Worm (Caenorhabditis elegans) whole organism, young adult: ENCODE measurements around the gene dmd-7.

ENCODE experiments used
- B0035.1 ChIP-seq: sonication (generic microtip); optimal IDR thresholded peaks from 2 replicates; lab custom pipeline; 2016; ENCODE audit warnings: missing genetic modification characterization, mild to moderate bottlenecking, missing compliant biosample characterization, missing genotype, missing genetic modification reagents
- B0336.3 ChIP-seq: fragments of 200-800 bp; sonication (Bioruptor generic); IDR thresholded peaks from 2 replicates; pipeline ENCODE4 v1.3.6; 2022; ENCODE audit warnings: missing genetic modification characterization, missing compliant biosample characterization
- C06A6.2 ChIP-seq: fragments of 200-800 bp; sonication (Bioruptor generic); conservative IDR thresholded peaks from 2 replicates; pipeline ENCODE4 v1.3.6; 2022; ENCODE audit warnings: missing genetic modification characterization, missing compliant biosample characterization
- F10E7.11 ChIP-seq: sonication (generic microtip); optimal IDR thresholded peaks from 2 replicates; lab custom pipeline; 2017; ENCODE audit warnings: mild to moderate bottlenecking, missing genetic modification characterization, moderate library complexity, missing compliant biosample characterization
- F22D6.2 ChIP-seq: sonication (generic microtip); optimal IDR thresholded peaks from 2 replicates; lab custom pipeline; 2016; ENCODE audit warnings: mild to moderate bottlenecking, missing genetic modification characterization, missing compliant biosample characterization
- K11D2.4 ChIP-seq: fragments of 200-800 bp; sonication (Bioruptor generic); IDR thresholded peaks from 2 replicates; pipeline ENCODE4 v1.3.6; 2022; ENCODE audit warnings: missing genetic modification reagents, missing genetic modification characterization, missing compliant biosample characterization
- K12H6.12 ChIP-seq: fragments of 200-800 bp; sonication (Bioruptor generic); optimal IDR thresholded peaks from 2 replicates; lab custom pipeline; 2018; ENCODE audit warnings: mild to moderate bottlenecking, missing genetic modification characterization, missing compliant biosample characterization
- Y53G8AR.9 ChIP-seq: fragments of 200-800 bp; sonication (Bioruptor generic); conservative IDR thresholded peaks from 2 replicates; pipeline ENCODE4 v1.3.6; 2022; ENCODE audit warnings: missing genetic modification reagents, missing genetic modification characterization, missing compliant biosample characterization
- atf-7 ChIP-seq: sonication (generic microtip); optimal IDR thresholded peaks from 2 replicates; lab custom pipeline; 2017; ENCODE audit warnings: mild to moderate bottlenecking, missing genetic modification characterization, missing compliant biosample characterization
- attf-3 ChIP-seq: fragments of 200-800 bp; sonication (Bioruptor generic); conservative IDR thresholded peaks from 2 replicates; pipeline ENCODE4 v1.3.6; 2022; ENCODE audit warnings: missing genetic modification reagents, missing genetic modification characterization, missing compliant biosample characterization
- attf-5 ChIP-seq: fragments of 200-800 bp; sonication (Bioruptor generic); optimal IDR thresholded peaks from 2 replicates; lab custom pipeline; 2018; ENCODE audit warnings: mild to moderate bottlenecking, missing genetic modification characterization, missing compliant biosample characterization
- bed-2 ChIP-seq: fragments of 200-800 bp; sonication (Bioruptor generic); IDR thresholded peaks from 2 replicates; pipeline ENCODE4 v1.3.6; 2022; ENCODE audit warnings: missing genetic modification reagents, missing genetic modification characterization, missing compliant biosample characterization
- cebp-1 ChIP-seq, 2 experiments: fragments of 200-800 bp in 1 of 2; sonication (Bioruptor generic) in 1 of 2; sonication (generic microtip) in 1 of 2; IDR thresholded peaks in 1 of 2; optimal IDR thresholded peaks in 1 of 2; 2 replicates each; pipeline versions ENCODE4 v1.3.6 to Lab custom; 2017 to 2022; ENCODE audit warnings: missing compliant biosample characterization in 2 of 2, missing genetic modification characterization in 2 of 2, mild to moderate bottlenecking in 1 of 2, missing genetic modification reagents in 1 of 2, moderate library complexity in 1 of 2
- ceh-27 ChIP-seq: fragments of 200-800 bp; sonication (Bioruptor generic); optimal IDR thresholded peaks from 2 replicates; lab custom pipeline; 2018; ENCODE audit warnings: mild to moderate bottlenecking, missing genetic modification characterization, moderate library complexity, missing compliant biosample characterization
- die-1 ChIP-seq: sonication (generic microtip); optimal IDR thresholded peaks from 2 replicates; lab custom pipeline; 2016; ENCODE audit warnings: missing genotype, mild to moderate bottlenecking, missing genetic modification characterization, missing compliant biosample characterization
- dox-1 ChIP-seq: fragments of 200-800 bp; sonication (Bioruptor generic); IDR thresholded peaks from 2 replicates; pipeline ENCODE4 v1.3.6; 2022; ENCODE audit warnings: missing genetic modification reagents, missing genetic modification characterization, missing compliant biosample characterization
- efl-1 ChIP-seq: fragments of 150-350 bp; optimal IDR thresholded peaks from 2 replicates; lab custom pipeline; 2014; ENCODE audit warnings: missing biosample characterization, missing genetic modification reagents, missing genetic modification characterization
- egrh-3 ChIP-seq: fragments of 200-800 bp; sonication (Bioruptor generic); IDR thresholded peaks from 2 replicates; pipeline ENCODE4 v1.3.6; 2022; ENCODE audit warnings: missing genetic modification reagents, missing genetic modification characterization, missing compliant biosample characterization
- gei-17 ChIP-seq: fragments of 200-800 bp; sonication (Bioruptor generic); optimal IDR thresholded peaks from 2 replicates; lab custom pipeline; 2018; ENCODE audit warnings: mild to moderate bottlenecking, missing genetic modification characterization, missing compliant biosample characterization
- hmg-1.2 ChIP-seq: fragments of 200-800 bp; sonication (Bioruptor generic); IDR thresholded peaks from 2 replicates; pipeline ENCODE4 v1.3.6; 2022; ENCODE audit warnings: missing genetic modification reagents, missing genetic modification characterization, missing compliant biosample characterization
- lag-1 ChIP-seq: fragments of 200-800 bp; sonication (Bioruptor generic); IDR thresholded peaks from 2 replicates; pipeline ENCODE4 v1.3.6; 2022; ENCODE audit warnings: missing genetic modification reagents, missing genetic modification characterization, missing compliant biosample characterization
- let-607 ChIP-seq, 2 experiments: fragments of 200-800 bp in 1 of 2; sonication (Bioruptor generic) in 1 of 2; sonication (generic microtip) in 1 of 2; optimal IDR thresholded peaks; 2 replicates each; lab custom pipeline; 2016 to 2018; ENCODE audit warnings: mild to moderate bottlenecking in 2 of 2, missing compliant biosample characterization in 2 of 2, missing genetic modification characterization in 2 of 2, moderate library complexity in 2 of 2, missing genotype in 1 of 2
- lin-26 ChIP-seq: fragments of 200-800 bp; sonication (Bioruptor generic); IDR thresholded peaks from 2 replicates; pipeline ENCODE4 v1.3.6; 2022; ENCODE audit warnings: missing genetic modification reagents, missing genetic modification characterization, missing compliant biosample characterization
- lin-35 ChIP-seq, 3 experiments: fragments of 150-350 bp in 2 of 3; sonication (generic microtip) in 1 of 3; optimal IDR thresholded peaks; 2 replicates each; lab custom pipeline; 2014 to 2018; ENCODE audit warnings: missing biosample characterization in 3 of 3, missing genetic modification characterization in 3 of 3, missing genetic modification reagents in 3 of 3
- lin-40 ChIP-seq: sonication (generic microtip); optimal IDR thresholded peaks from 2 replicates; lab custom pipeline; 2016; ENCODE audit warnings: missing genetic modification characterization, mild to moderate bottlenecking, missing compliant biosample characterization, missing genotype, missing genetic modification reagents
- lin-54 ChIP-seq: fragments of 200-800 bp; sonication (Bioruptor generic); optimal IDR thresholded peaks from 2 replicates; lab custom pipeline; 2018; ENCODE audit warnings: mild to moderate bottlenecking, missing genetic modification characterization, missing compliant biosample characterization
- lsl-1 ChIP-seq: fragments of 200-800 bp; sonication (Bioruptor generic); optimal IDR thresholded peaks from 2 replicates; lab custom pipeline; 2018; ENCODE audit warnings: mild to moderate bottlenecking, missing genetic modification characterization, moderate library complexity, missing compliant biosample characterization
- madf-10 ChIP-seq: sonication (generic microtip); optimal IDR thresholded peaks from 2 replicates; lab custom pipeline; 2016; ENCODE audit warnings: mild to moderate bottlenecking, missing genetic modification characterization, missing compliant biosample characterization
- madf-8 ChIP-seq: fragments of 200-800 bp; sonication (Bioruptor generic); conservative IDR thresholded peaks from 2 replicates; pipeline ENCODE4 v1.3.6; 2022; ENCODE audit warnings: missing genetic modification reagents, missing genetic modification characterization, missing compliant biosample characterization
- nfyb-1 ChIP-seq: fragments of 200-800 bp; sonication (Bioruptor generic); IDR thresholded peaks from 2 replicates; pipeline ENCODE4 v1.3.6; 2022; ENCODE audit warnings: missing genetic modification reagents, missing genetic modification characterization, missing compliant biosample characterization
- nhr-120 ChIP-seq: fragments of 200-800 bp; sonication (Bioruptor generic); IDR thresholded peaks from 2 replicates; pipeline ENCODE4 v1.3.6; 2022; ENCODE audit warnings: missing genetic modification characterization, missing compliant biosample characterization
- nhr-179 ChIP-seq: sonication (generic microtip); optimal IDR thresholded peaks from 2 replicates; lab custom pipeline; 2016; ENCODE audit warnings: mild to moderate bottlenecking, missing genetic modification characterization, missing compliant biosample characterization
- nhr-80 ChIP-seq: sonication (generic microtip); optimal IDR thresholded peaks from 2 replicates; lab custom pipeline; 2016; ENCODE audit warnings: missing genetic modification characterization, missing compliant biosample characterization
- nhr-90 ChIP-seq: sonication (generic microtip); optimal IDR thresholded peaks from 2 replicates; lab custom pipeline; 2016; ENCODE audit warnings: missing genotype, mild to moderate bottlenecking, missing genetic modification characterization, missing compliant biosample characterization
- rcor-1 ChIP-seq: fragments of 200-800 bp; sonication (Bioruptor generic); IDR thresholded peaks from 2 replicates; pipeline ENCODE4 v1.3.6; 2022; ENCODE audit warnings: missing genetic modification reagents, missing genetic modification characterization, missing compliant biosample characterization
- repo-1 ChIP-seq: sonication (generic microtip); optimal IDR thresholded peaks from 2 replicates; lab custom pipeline; 2017; ENCODE audit warnings: mild to moderate bottlenecking, missing genetic modification characterization, missing compliant biosample characterization
- snpc-1.3 ChIP-seq: sonication (generic microtip); optimal IDR thresholded peaks from 2 replicates; lab custom pipeline; 2017; ENCODE audit warnings: missing genetic modification characterization, mild to moderate bottlenecking, missing compliant biosample characterization, antibody characterized with exemption, moderate library complexity, missing genotype, missing genetic modification reagents; ENCODE audit not compliant: insufficient read depth
- snpc-4 ChIP-seq, 5 experiments: fragments of 150-350 bp in 1 of 5; sonication (generic microtip) in 4 of 5; optimal IDR thresholded peaks; 2 replicates each; lab custom pipeline; 2014 to 2018; ENCODE audit warnings: missing genetic modification characterization in 5 of 5, missing biosample characterization in 3 of 5, antibody characterized with exemption in 2 of 5, mild to moderate bottlenecking in 2 of 5, missing compliant biosample characterization in 2 of 5, missing genotype in 2 of 5, moderate library complexity in 2 of 5, missing genetic modification reagents in 1 of 5
- somi-1 ChIP-seq: fragments of 200-800 bp; sonication (Bioruptor generic); optimal IDR thresholded peaks from 2 replicates; lab custom pipeline; 2018; ENCODE audit warnings: mild to moderate bottlenecking, missing genetic modification characterization, missing compliant biosample characterization
- tbp1 ChIP-seq: fragments of 200-800 bp; sonication (Bioruptor generic); optimal IDR thresholded peaks from 2 replicates; lab custom pipeline; 2018; ENCODE audit warnings: mild to moderate bottlenecking, missing genetic modification characterization, missing compliant biosample characterization
- tlf-1 ChIP-seq: fragments of 200-800 bp; sonication (Bioruptor generic); optimal IDR thresholded peaks from 2 replicates; lab custom pipeline; 2018; ENCODE audit warnings: mild to moderate bottlenecking, missing genetic modification characterization, missing compliant biosample characterization
- unc-62 ChIP-seq: fragments of 150-350 bp; optimal IDR thresholded peaks from 2 replicates; lab custom pipeline; 2014; ENCODE audit warnings: missing biosample characterization, missing genetic modification reagents, missing genetic modification characterization
- zfh-2 ChIP-seq: fragments of 200-800 bp; sonication (Bioruptor generic); conservative IDR thresholded peaks from 2 replicates; pipeline ENCODE4 v1.3.6; 2022; ENCODE audit warnings: missing genetic modification reagents, missing genetic modification characterization, missing compliant biosample characterization
- ztf-18 ChIP-seq: sonication (generic microtip); optimal IDR thresholded peaks from 2 replicates; lab custom pipeline; 2016; ENCODE audit warnings: missing genotype, mild to moderate bottlenecking, missing genetic modification characterization, missing compliant biosample characterization
- ztf-25 ChIP-seq: fragments of 200-800 bp; sonication (Bioruptor generic); IDR thresholded peaks from 2 replicates; pipeline ENCODE4 v1.3.6; 2022; ENCODE audit warnings: missing genetic modification reagents, missing genetic modification characterization, missing compliant biosample characterization
- ztf-26 ChIP-seq: sonication (generic microtip); optimal IDR thresholded peaks from 2 replicates; lab custom pipeline; 2017; ENCODE audit warnings: missing genetic modification characterization, missing compliant biosample characterization

Gene dmd-7

ce11 chrV:6246454-6246981 is at the start of gene dmd-7:
dmd-7 (plus strand) TSS chrV:6246931.
- TF ChIP-seq let-607 (tag; optimal IDR thresholded peaks at IDR 0.05; lab: Kevin White, UChicago) (no peak), nhr-80 (tag; lab: Kevin White, UChicago) (peak; percentile 80), somi-1 (GFP tag; lab: Kevin White, UChicago) (peak; percentile 94), ztf-25 (GFP tag; lab: Robert Waterston, UW) (no peak), cebp-1 (GFP tag; IDR thresholded peaks at IDR 0.05; lab: Robert Waterston, UW) (no peak), cebp-1 (tag; optimal IDR thresholded peaks at IDR 0.05; lab: Kevin White, UChicago) (peak; percentile 79), bed-2 (GFP tag; lab: Robert Waterston, UW) (no peak), nhr-179 (tag; lab: Kevin White, UChicago) (no peak), tlf-1 (GFP tag; lab: Kevin White, UChicago) (peak; percentile 3), lin-54 (GFP tag; lab: Kevin White, UChicago) (peak; percentile 34), nhr-120 (GFP tag; lab: Robert Waterston, UW) (no peak), K11D2.4 (GFP tag; lab: Robert Waterston, UW) (peak; percentile 76), madf-8 (GFP tag; lab: Robert Waterston, UW) (no peak), lag-1 (GFP tag; lab: Robert Waterston, UW) (0 out of 2 replicates have a peak, but pooled peaks have one; percentile 37), atf-7 (tag; lab: Kevin White, UChicago) (peak; percentile 75), lsl-1 (no peak), attf-3 (no peak), die-1 (peak; percentile 72), lin-35 (GFP tag; optimal IDR thresholded peaks at IDR 0.05; lab: Kevin White, UChicago) (peak in 1 of 3 experiments; percentile 59), efl-1 (GFP tag; lab: Kevin White, UChicago) (no peak), Y53G8AR.9 (0 out of 2 replicates have a peak, but pooled peaks have one; percentile 15), gei-17 (peak; percentile 62), C06A6.2 (GFP tag; lab: Robert Waterston, UW) (peak; percentile 79), zfh-2 (GFP tag; lab: Robert Waterston, UW) (peak; percentile 92), K12H6.12 (tag; lab: Kevin White, UChicago) (peak; percentile 65), nhr-90 (tag; lab: Kevin White, UChicago) (peak; percentile 9), tbp1 (GFP tag; lab: Kevin White, UChicago) (peak; percentile 56), B0035.1 (tag; lab: Kevin White, UChicago) (peak; percentile 27), lin-26 (0 out of 2 replicates have a peak, but pooled peaks have one; percentile 28), madf-10 (tag; lab: Kevin White, UChicago) (peak; percentile 83), B0336.3 (GFP tag; lab: Robert Waterston, UW) (peak; percentile 58; the same call in 1 of the 2 replicates), ztf-26 (peak; percentile 90), rcor-1 (GFP tag; lab: Robert Waterston, UW) (0 out of 2 replicates have a peak, but pooled peaks have one; percentile 36), snpc-4 (GFP tag; optimal IDR thresholded peaks at IDR 0.05; lab: Kevin White, UChicago) (no peak), snpc-4 (tag; optimal IDR thresholded peaks at IDR 0.05; lab: Kevin White, UChicago) (peak in 2 of 4 experiments; percentile 18 to 47), unc-62 (GFP tag; lab: Kevin White, UChicago) (peak; percentile 71), ceh-27 (peak; percentile 66), hmg-1.2 (peak; percentile 57; the same call in 1 of the 2 replicates), F22D6.2 (tag; lab: Kevin White, UChicago) (peak; percentile 62), nfyb-1 (GFP tag; lab: Robert Waterston, UW) (0 out of 2 replicates have a peak, but pooled peaks have one; percentile 67), repo-1 (tag; lab: Kevin White, UChicago) (no peak), snpc-1.3 (no peak), dox-1 (GFP tag; lab: Robert Waterston, UW) (peak; percentile 67), lin-40 (tag; lab: Kevin White, UChicago) (peak; percentile 87), attf-5 (GFP tag; lab: Kevin White, UChicago) (peak; percentile 54), egrh-3 (GFP tag; lab: Robert Waterston, UW) (0 out of 2 replicates have a peak, but pooled peaks have one; percentile 7), F10E7.11 (tag; lab: Kevin White, UChicago) (no peak), ztf-18 (tag; lab: Kevin White, UChicago) (peak; percentile 8)
